Fruit fly (Drosophila melanogaster) whole organism, embryonic: ENCODE results near the gene sea.

ENCODE experiments used
- Ada2b ChIP-seq: fragments of 200-800 bp; sonication (Bioruptor generic); IDR thresholded peaks from 2 replicates; pipeline ENCODE4 v1.3.6; 2022; ENCODE audit warnings: missing biosample characterization, missing genetic modification characterization
- CG11247 ChIP-seq: fragments of 200-800 bp; sonication (Bioruptor generic); IDR thresholded peaks from 2 replicates; pipeline ENCODE4 v1.3.6; 2022; ENCODE audit warnings: missing biosample characterization, missing genetic modification characterization
- CG12071 ChIP-seq: fragments of 200-800 bp; sonication (Bioruptor generic); optimal IDR thresholded peaks from 3 replicates; lab custom pipeline; 2018; ENCODE audit warnings: missing biosample characterization, mild to moderate bottlenecking, missing genetic modification characterization
- CG12391 ChIP-seq: fragments of 200-800 bp; sonication (Bioruptor generic); optimal IDR thresholded peaks from 3 replicates; lab custom pipeline; 2018; ENCODE audit warnings: missing biosample characterization, mild to moderate bottlenecking, missing genetic modification characterization, moderate library complexity
- CG12659 ChIP-seq: fragments of 200-800 bp; sonication (Bioruptor generic); optimal IDR thresholded peaks from 3 replicates; lab custom pipeline; 2017; ENCODE audit warnings: mild to moderate bottlenecking, missing biosample characterization, missing genetic modification reagents, missing genetic modification characterization
- CG1602 ChIP-seq: fragments of 200-800 bp; sonication (Bioruptor generic); optimal IDR thresholded peaks from 3 replicates; lab custom pipeline; 2016; ENCODE audit warnings: missing biosample characterization, missing genetic modification characterization
- CG17385 ChIP-seq: fragments of 200-800 bp; sonication (Bioruptor generic); optimal IDR thresholded peaks from 3 replicates; lab custom pipeline; 2018; ENCODE audit warnings: missing biosample characterization, mild to moderate bottlenecking, missing genetic modification characterization
- CG17612 ChIP-seq: fragments of 200-800 bp; sonication (Bioruptor generic); IDR thresholded peaks from 2 replicates; pipeline ENCODE4 v1.3.6; 2022; ENCODE audit warnings: missing biosample characterization, missing genetic modification characterization
- CG18011 ChIP-seq: fragments of 200-800 bp; sonication (Bioruptor generic); optimal IDR thresholded peaks from 2 replicates; lab custom pipeline; 2017; ENCODE audit warnings: missing biosample characterization, missing genetic modification characterization, mild to moderate bottlenecking, moderate library complexity, missing genotype
- CG2889 ChIP-seq: fragments of 200-800 bp; sonication (Bioruptor generic); IDR thresholded peaks from 3 replicates; pipeline ENCODE4 v1.3.6; 2022; ENCODE audit warnings: missing biosample characterization, missing genetic modification characterization
- CG31224 ChIP-seq: fragments of 200-800 bp; sonication (Bioruptor generic); IDR thresholded peaks from 2 replicates; pipeline ENCODE4 v1.3.6; 2022; ENCODE audit warnings: missing biosample characterization, missing genetic modification characterization
- CG31365 ChIP-seq: fragments of 200-800 bp; sonication (Bioruptor generic); optimal IDR thresholded peaks from 2 replicates; lab custom pipeline; 2018; ENCODE audit warnings: missing biosample characterization, mild to moderate bottlenecking, missing genetic modification characterization
- CG31441 ChIP-seq: fragments of 200-800 bp; sonication (Bioruptor generic); IDR thresholded peaks from 2 replicates; pipeline ENCODE4 v1.3.6; 2022; ENCODE audit warnings: missing biosample characterization, missing genetic modification characterization
- CG33557 ChIP-seq: fragments of 200-800 bp; sonication (Bioruptor generic); optimal IDR thresholded peaks from 2 replicates; lab custom pipeline; 2019; ENCODE audit warnings: missing biosample characterization, mild to moderate bottlenecking, missing genetic modification characterization, moderate library complexity
- CG4404 ChIP-seq: fragments of 200-800 bp; sonication (Bioruptor generic); IDR thresholded peaks from 2 replicates; pipeline ENCODE4 v1.3.6; 2022; ENCODE audit warnings: missing biosample characterization, missing genetic modification characterization
- CG4820 ChIP-seq: fragments of 200-800 bp; sonication (Bioruptor generic); optimal IDR thresholded peaks from 3 replicates; lab custom pipeline; 2016; ENCODE audit warnings: missing biosample characterization, missing genetic modification characterization
- CG5180 ChIP-seq: fragments of 200-800 bp; sonication (Bioruptor generic); optimal IDR thresholded peaks from 3 replicates; lab custom pipeline; 2017; ENCODE audit warnings: missing biosample characterization, missing genetic modification characterization, mild to moderate bottlenecking, moderate library complexity, missing genetic modification reagents
- CG5953 ChIP-seq: fragments of 200-800 bp; sonication (Bioruptor generic); IDR thresholded peaks from 2 replicates; pipeline ENCODE4 v1.3.6; 2022; ENCODE audit warnings: missing biosample characterization, missing genetic modification characterization
- CG9437 ChIP-seq: fragments of 200-800 bp; sonication (Bioruptor generic); optimal IDR thresholded peaks from 2 replicates; lab custom pipeline; 2018; ENCODE audit warnings: missing biosample characterization, mild to moderate bottlenecking, missing genetic modification characterization
- CG9609 ChIP-seq: fragments of 200-800 bp; sonication (Bioruptor generic); optimal IDR thresholded peaks from 3 replicates; lab custom pipeline; 2016; ENCODE audit warnings: missing biosample characterization, missing genetic modification characterization
- CG9727 ChIP-seq: fragments of 200-800 bp; sonication (Bioruptor generic); optimal IDR thresholded peaks from 3 replicates; lab custom pipeline; 2017; ENCODE audit warnings: missing biosample characterization, mild to moderate bottlenecking, missing genetic modification characterization
- CG9932 ChIP-seq: fragments of 200-800 bp; sonication (Bioruptor generic); IDR thresholded peaks from 2 replicates; pipeline ENCODE4 v1.3.6; 2022; ENCODE audit warnings: missing biosample characterization, missing genetic modification characterization
- Eip74EF ChIP-seq, 2 experiments: fragments of 200-800 bp in 1 of 2; fragments of >200 bp in 1 of 2; sonication (Bioruptor generic) in 1 of 2; optimal IDR thresholded peaks; 2 replicates each; lab custom pipeline; 2017 to 2019; ENCODE audit warnings: missing biosample characterization in 2 of 2, missing genetic modification characterization in 2 of 2, mild to moderate bottlenecking in 1 of 2, moderate library complexity in 1 of 2
- Fer3 ChIP-seq: fragments of 200-800 bp; sonication (Bioruptor generic); optimal IDR thresholded peaks from 2 replicates; lab custom pipeline; 2018; ENCODE audit warnings: missing biosample characterization, mild to moderate bottlenecking, missing genetic modification characterization, moderate library complexity
- Gsc ChIP-seq: fragments of 200-800 bp; sonication (Bioruptor generic); IDR thresholded peaks from 2 replicates; pipeline ENCODE4 v1.3.6; 2022; ENCODE audit warnings: missing biosample characterization, missing genetic modification characterization
- Hsf ChIP-seq: fragments of 200-800 bp; sonication (Bioruptor generic); optimal IDR thresholded peaks from 3 replicates; lab custom pipeline; 2016; ENCODE audit warnings: missing biosample characterization, missing genetic modification characterization
- NC2α ChIP-seq: fragments of 200-800 bp; sonication (Bioruptor generic); optimal IDR thresholded peaks from 2 replicates; lab custom pipeline; 2016; ENCODE audit warnings: missing biosample characterization, missing genetic modification characterization
- Neu2 ChIP-seq: fragments of 200-800 bp; sonication (Bioruptor generic); optimal IDR thresholded peaks from 3 replicates; lab custom pipeline; 2016; ENCODE audit warnings: missing biosample characterization, missing genetic modification characterization, borderline replicate concordance
- Nf-YA ChIP-seq: fragments of 200-800 bp; sonication (Bioruptor generic); IDR thresholded peaks from 2 replicates; pipeline ENCODE4 v1.3.6; 2022; ENCODE audit warnings: missing biosample characterization, missing genetic modification characterization
- Ravus ChIP-seq: fragments of 200-800 bp; sonication (Bioruptor generic); IDR thresholded peaks from 2 replicates; pipeline ENCODE4 v1.3.6; 2022; ENCODE audit warnings: missing biosample characterization, missing genetic modification characterization
- TFAM ChIP-seq: fragments of 200-800 bp; sonication (Bioruptor generic); optimal IDR thresholded peaks from 2 replicates; lab custom pipeline; 2017; ENCODE audit warnings: missing biosample characterization, missing genetic modification characterization, inconsistent platforms
- Taf1 ChIP-seq: fragments of 200-800 bp; sonication (Bioruptor generic); IDR thresholded peaks from 2 replicates; pipeline ENCODE4 v1.3.6; 2022; ENCODE audit warnings: missing biosample characterization, missing genetic modification characterization
- bab2 ChIP-seq: fragments of 200-800 bp; sonication (Bioruptor generic); optimal IDR thresholded peaks from 2 replicates; lab custom pipeline; 2016; ENCODE audit warnings: missing biosample characterization, missing genetic modification characterization
- bowl ChIP-seq: fragments of 200-800 bp; sonication (Bioruptor generic); IDR thresholded peaks from 2 replicates; pipeline ENCODE4 v1.3.6; 2022; ENCODE audit warnings: missing biosample characterization, missing genetic modification characterization
- chinmo ChIP-seq: fragments of 200-800 bp; sonication (Bioruptor generic); IDR thresholded peaks from 4 replicates; pipeline ENCODE4 v1.3.6; 2022; ENCODE audit warnings: missing biosample characterization, missing genetic modification characterization; ENCODE audit not compliant: partially characterized antibody
- da ChIP-seq: fragments of 200-800 bp; sonication (Bioruptor generic); optimal IDR thresholded peaks from 2 replicates; lab custom pipeline; 2016; ENCODE audit warnings: missing biosample characterization, missing genetic modification characterization
- dati ChIP-seq: fragments of 200-800 bp; sonication (Bioruptor generic); IDR thresholded peaks from 2 replicates; pipeline ENCODE4 v1.3.6; 2022; ENCODE audit warnings: missing biosample characterization, missing genetic modification characterization
- dpn ChIP-seq, 2 experiments: fragments of 200-800 bp; sonication (Bioruptor generic); optimal IDR thresholded peaks; 3 replicates each; lab custom pipeline; 2016; ENCODE audit warnings: missing biosample characterization in 2 of 2, missing genetic modification characterization in 2 of 2
- fru ChIP-seq: fragments of >200 bp; optimal IDR thresholded peaks from 2 replicates; lab custom pipeline; 2017
- fu2 ChIP-seq: fragments of 200-800 bp; sonication (Bioruptor generic); optimal IDR thresholded peaks from 2 replicates; lab custom pipeline; 2016; ENCODE audit warnings: missing biosample characterization, missing genetic modification characterization
- gce ChIP-seq: fragments of 200-800 bp; sonication (Bioruptor generic); IDR thresholded peaks from 3 replicates; pipeline ENCODE4 v1.3.6; 2022; ENCODE audit warnings: missing biosample characterization, missing genetic modification characterization
- hb ChIP-seq: fragments of 200-800 bp; sonication (Bioruptor generic); IDR thresholded peaks from 3 replicates; pipeline ENCODE4 v1.3.6; 2022; ENCODE audit warnings: missing biosample characterization, missing genetic modification characterization; ENCODE audit not compliant: partially characterized antibody
- kay ChIP-seq: fragments of 200-800 bp; sonication (Bioruptor generic); optimal IDR thresholded peaks from 2 replicates; lab custom pipeline; 2016; ENCODE audit warnings: missing biosample characterization, missing genetic modification characterization
- p53 ChIP-seq: fragments of 200-800 bp; sonication (Bioruptor generic); optimal IDR thresholded peaks from 2 replicates; lab custom pipeline; 2016; ENCODE audit warnings: missing biosample characterization, missing genetic modification characterization
- pfk ChIP-seq: fragments of 200-800 bp; sonication (Bioruptor generic); optimal IDR thresholded peaks from 2 replicates; lab custom pipeline; 2018; ENCODE audit warnings: missing biosample characterization, mild to moderate bottlenecking, missing genetic modification characterization, moderate library complexity
- repo ChIP-seq: fragments of 200-800 bp; sonication (Bioruptor generic); optimal IDR thresholded peaks from 2 replicates; lab custom pipeline; 2016; ENCODE audit warnings: missing biosample characterization, missing genetic modification characterization
- tio ChIP-seq: fragments of 200-800 bp; sonication (Bioruptor generic); optimal IDR thresholded peaks from 2 replicates; lab custom pipeline; 2017; ENCODE audit warnings: missing biosample characterization, missing genetic modification characterization, inconsistent platforms
- ttk ChIP-seq: fragments of 200-800 bp; sonication (Bioruptor generic); IDR thresholded peaks from 2 replicates; pipeline ENCODE4 v2.1.2; 2022; ENCODE audit warnings: missing biosample characterization, missing genetic modification characterization
- yki ChIP-seq: fragments of >200 bp; optimal IDR thresholded peaks from 3 replicates; lab custom pipeline; 2018
- zen2 ChIP-seq: fragments of 200-800 bp; sonication (Bioruptor generic); IDR thresholded peaks from 3 replicates; pipeline ENCODE4 v1.3.6; 2022; ENCODE audit warnings: missing biosample characterization, missing genetic modification characterization; ENCODE audit not compliant: partially characterized antibody
- zfh2 ChIP-seq: fragments of 200-800 bp; sonication (Bioruptor generic); optimal IDR thresholded peaks from 2 replicates; lab custom pipeline; 2016; ENCODE audit warnings: missing biosample characterization, missing genetic modification characterization

The sea gene

DNA sequence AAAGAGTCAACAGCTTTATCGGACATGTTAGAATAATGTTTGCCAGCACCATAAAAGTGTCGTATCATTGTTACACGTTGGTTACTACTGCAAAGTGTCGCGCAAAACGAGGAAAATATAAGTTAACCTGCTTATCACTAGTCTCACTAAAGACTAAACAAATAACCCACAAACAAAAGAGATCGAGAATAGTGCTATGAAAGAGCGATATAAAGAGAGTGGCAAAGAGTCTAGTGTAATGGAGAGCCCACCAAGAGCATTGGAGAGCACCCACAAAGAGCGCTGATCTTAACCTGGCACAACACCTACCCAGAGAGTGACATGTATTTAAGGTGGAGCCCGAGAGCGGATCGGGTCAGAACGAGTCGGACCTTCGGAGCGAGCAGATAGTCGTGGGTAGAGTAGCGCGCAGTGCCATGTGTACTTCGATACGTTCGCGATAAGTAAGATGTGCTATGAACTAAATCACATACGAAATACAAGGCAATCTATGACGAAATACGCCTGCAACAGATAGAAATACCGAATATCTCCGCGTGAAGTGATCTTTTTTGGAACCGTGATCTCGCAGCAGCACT lies 2.1 kb upstream of the sea start, which contains the start of gene Mrp4 (continued):
- TF ChIP-seq CG2889 (GFP tag; lab: Robert Waterston, UW), result no peak
- peak; percentile 57 for TF ChIP-seq NC2α (GFP tag; lab: Kevin White, UChicago)
- TF ChIP-seq ttk, result no peak
- peak; percentile 83; the same call in 2 of the 3 replicates for TF ChIP-seq zen2 (GFP tag; lab: Robert Waterston, UW)
- TF ChIP-seq yki (lab: Kevin White, UChicago), result no peak
- peak; percentile 76 for TF ChIP-seq CG12071 (GFP tag; lab: Kevin White, UChicago)
- no peak for TF ChIP-seq fru (lab: Kevin White, UChicago)
- no peak; the same call in 1 of the 2 replicates for TF ChIP-seq CG31441
- no peak for TF ChIP-seq CG1602 (GFP tag; lab: Kevin White, UChicago)
- peak; percentile 42 for TF ChIP-seq CG9932
- TF ChIP-seq CG5180 (GFP tag; lab: Kevin White, UChicago), result peak; percentile 41
- no peak for TF ChIP-seq dpn (GFP tag; optimal IDR thresholded peaks at IDR 0.05; lab: Kevin White, UChicago)
- peak in 1 of 2 experiments; percentile 79 for TF ChIP-seq Eip74EF (GFP tag; optimal IDR thresholded peaks at IDR 0.05; lab: Kevin White, UChicago)
- peak; percentile 62; the same call in 1 of the 2 replicates for TF ChIP-seq bowl (GFP tag; lab: Robert Waterston, UW)
- TF ChIP-seq CG9437 (GFP tag; lab: Kevin White, UChicago), result peak; percentile 31
- TF ChIP-seq fu2 (GFP tag; lab: Kevin White, UChicago), result no peak
- peak; percentile 74; the same call in 2 of the 3 replicates for TF ChIP-seq gce (GFP tag; lab: Robert Waterston, UW)
- TF ChIP-seq CG33557 (GFP tag; lab: Kevin White, UChicago), result peak; percentile 8
- TF ChIP-seq TFAM (GFP tag; lab: Kevin White, UChicago), result no peak
- peak; percentile 29 for TF ChIP-seq CG12391 (tag; lab: Kevin White, UChicago)
- TF ChIP-seq CG31365 (tag; lab: Kevin White, UChicago), result peak; percentile 56
- TF ChIP-seq Ada2b, result peak; percentile 15; the same call in 1 of the 2 replicates
- no peak for TF ChIP-seq kay
- no peak for TF ChIP-seq CG12659 (GFP tag; lab: Kevin White, UChicago)
- no peak for TF ChIP-seq Nf-YA (GFP tag; lab: Robert Waterston, UW)
- TF ChIP-seq CG9727 (GFP tag; lab: Kevin White, UChicago), result no peak
- no peak for TF ChIP-seq Ravus
- TF ChIP-seq p53 (GFP tag; lab: Kevin White, UChicago), result no peak
- TF ChIP-seq CG18011 (GFP tag; lab: Kevin White, UChicago), result no peak
- no peak for TF ChIP-seq hb (GFP tag; lab: Robert Waterston, UW)
- TF ChIP-seq CG5953 (GFP tag; lab: Robert Waterston, UW), result no peak
- TF ChIP-seq Hsf, result no peak
- no peak for TF ChIP-seq bab2 (GFP tag; lab: Kevin White, UChicago)
- TF ChIP-seq CG9609 (GFP tag; lab: Kevin White, UChicago), result no peak
- no peak for TF ChIP-seq da (GFP tag; lab: Kevin White, UChicago)
- TF ChIP-seq tio (GFP tag; lab: Kevin White, UChicago), result no peak
- peak; percentile 81 for TF ChIP-seq CG17385 (GFP tag; lab: Kevin White, UChicago)
- no peak for TF ChIP-seq Neu2 (GFP tag; lab: Kevin White, UChicago)
- TF ChIP-seq CG17612 (GFP tag; lab: Robert Waterston, UW), result no peak
- TF ChIP-seq Fer3 (tag; lab: Kevin White, UChicago), result peak; percentile 14
- no peak for TF ChIP-seq Gsc (GFP tag; lab: Robert Waterston, UW)
- no peak for TF ChIP-seq CG31224 (GFP tag; lab: Robert Waterston, UW)
- TF ChIP-seq dati (GFP tag; lab: Robert Waterston, UW), result no peak
- no peak for TF ChIP-seq repo (GFP tag; lab: Kevin White, UChicago)
- peak; percentile 93; the same call in 3 of the 4 replicates for TF ChIP-seq chinmo (GFP tag; lab: Robert Waterston, UW)
- no peak for TF ChIP-seq CG4820 (GFP tag; lab: Kevin White, UChicago)
- TF ChIP-seq zfh2 (GFP tag; lab: Kevin White, UChicago), result no peak
- peak; percentile 58 for TF ChIP-seq CG11247 (GFP tag; lab: Robert Waterston, UW)
- no peak for TF ChIP-seq CG4404 (GFP tag; lab: Robert Waterston, UW)
- peak; percentile 60 for TF ChIP-seq pfk
- TF ChIP-seq Taf1, result peak; percentile 55; the same call in 1 of the 2 replicates
